Fruit fly (Drosophila melanogaster): ENCODE results near the gene Gip.

- TF ChIP-seq CG4496 (GFP tag; IDR thresholded peaks at IDR 0.05) = no peak
- no peak for TF ChIP-seq Pif1B (GFP tag; optimal IDR thresholded peaks at IDR 0.05)
These were observed 3.3 kb downstream of the Gip start, which contains the start of gene CG2909 for dm6 chrX:10326346-10326830.
